Fruit fly (Drosophila melanogaster) whole organism, embryonic: Measurements from ENCODE around the gene CG10492.

Experiments used
- Asciz ChIP-seq: fragments of 200-800 bp; sonication (Bioruptor generic); optimal IDR thresholded peaks from 2 replicates; lab custom pipeline; 2017; ENCODE audit warnings: missing biosample characterization, mild to moderate bottlenecking, missing genetic modification characterization, missing genetic modification reagents
- Bgb ChIP-seq: fragments of 200-800 bp; sonication (Bioruptor generic); IDR thresholded peaks from 2 replicates; pipeline ENCODE4 v1.3.6; 2022; ENCODE audit warnings: missing biosample characterization, missing genetic modification characterization; ENCODE audit not compliant: partially characterized antibody
- CG1024 ChIP-seq: fragments of 200-800 bp; sonication (Bioruptor generic); IDR thresholded peaks from 2 replicates; pipeline ENCODE4 v1.3.6; 2022; ENCODE audit warnings: missing biosample characterization, missing genetic modification characterization
- CG12104 ChIP-seq: fragments of 200-800 bp; sonication (Bioruptor generic); optimal IDR thresholded peaks from 3 replicates; lab custom pipeline; 2016; ENCODE audit warnings: missing biosample characterization, missing genetic modification characterization
- CG12155 ChIP-seq: fragments of 200-800 bp; sonication (Bioruptor generic); optimal IDR thresholded peaks from 3 replicates; lab custom pipeline; 2016; ENCODE audit warnings: missing biosample characterization, missing genetic modification characterization
- CG12391 ChIP-seq: fragments of 200-800 bp; sonication (Bioruptor generic); optimal IDR thresholded peaks from 3 replicates; lab custom pipeline; 2018; ENCODE audit warnings: missing biosample characterization, mild to moderate bottlenecking, missing genetic modification characterization, moderate library complexity
- CG1529 ChIP-seq: fragments of 200-800 bp; sonication (Bioruptor generic); optimal IDR thresholded peaks from 3 replicates; lab custom pipeline; 2018; ENCODE audit warnings: missing biosample characterization, missing genetic modification characterization
- CG17385 ChIP-seq: fragments of 200-800 bp; sonication (Bioruptor generic); optimal IDR thresholded peaks from 3 replicates; lab custom pipeline; 2018; ENCODE audit warnings: missing biosample characterization, mild to moderate bottlenecking, missing genetic modification characterization
- CG18011 ChIP-seq: fragments of 200-800 bp; sonication (Bioruptor generic); optimal IDR thresholded peaks from 2 replicates; lab custom pipeline; 2017; ENCODE audit warnings: missing biosample characterization, missing genetic modification characterization, mild to moderate bottlenecking, moderate library complexity, missing genotype
- CG1832 ChIP-seq: fragments of 200-800 bp; sonication (Bioruptor generic); optimal IDR thresholded peaks from 2 replicates; lab custom pipeline; 2017; ENCODE audit warnings: missing biosample characterization, mild to moderate bottlenecking, missing genetic modification characterization, inconsistent platforms
- CG34224 ChIP-seq: fragments of 200-800 bp; sonication (Bioruptor generic); IDR thresholded peaks from 3 replicates; pipeline ENCODE4 v1.3.6; 2022; ENCODE audit warnings: missing biosample characterization, missing genetic modification characterization; ENCODE audit not compliant: partially characterized antibody
- CG4854 ChIP-seq: fragments of 200-800 bp; sonication (Bioruptor generic); optimal IDR thresholded peaks from 2 replicates; lab custom pipeline; 2016; ENCODE audit warnings: missing biosample characterization, missing genetic modification characterization, inconsistent platforms
- CG6175 ChIP-seq: fragments of 200-800 bp; sonication (Bioruptor generic); IDR thresholded peaks from 3 replicates; pipeline ENCODE4 v1.3.6; 2022; ENCODE audit warnings: missing biosample characterization, missing genetic modification characterization
- CG6791 ChIP-seq: fragments of 200-800 bp; sonication (Bioruptor generic); IDR thresholded peaks from 3 replicates; pipeline ENCODE4 v1.3.6; 2022; ENCODE audit warnings: missing biosample characterization, missing genetic modification characterization; ENCODE audit not compliant: partially characterized antibody
- CG8924 ChIP-seq: fragments of 200-800 bp; optimal IDR thresholded peaks from 3 replicates; lab custom pipeline; 2019; ENCODE audit warnings: missing biosample characterization, mild to moderate bottlenecking, missing genetic modification characterization, moderate library complexity
- CG9215 ChIP-seq: fragments of 200-800 bp; sonication (Bioruptor generic); IDR thresholded peaks from 2 replicates; pipeline ENCODE4 v1.3.6; 2022; ENCODE audit warnings: missing biosample characterization, missing genetic modification characterization
- Dll ChIP-seq: fragments of 200-800 bp; sonication (Bioruptor generic); IDR thresholded peaks from 4 replicates; pipeline ENCODE4 v1.3.6; 2022; ENCODE audit warnings: missing biosample characterization, missing genetic modification characterization; ENCODE audit not compliant: partially characterized antibody
- Doc3 ChIP-seq: fragments of 200-800 bp; sonication (Bioruptor generic); IDR thresholded peaks from 3 replicates; pipeline ENCODE4 v1.3.6; 2022; ENCODE audit warnings: missing biosample characterization, missing genetic modification characterization; ENCODE audit not compliant: partially characterized antibody
- Dp ChIP-seq: fragments of 200-800 bp; sonication (Bioruptor generic); optimal IDR thresholded peaks from 2 replicates; lab custom pipeline; 2018; ENCODE audit warnings: missing biosample characterization, mild to moderate bottlenecking, missing genetic modification characterization, moderate library complexity
- Dref ChIP-seq: fragments of 200-800 bp; sonication (Bioruptor generic); IDR thresholded peaks from 2 replicates; pipeline ENCODE4 v1.3.6; 2022; ENCODE audit warnings: missing biosample characterization, missing genetic modification characterization
- Fer3 ChIP-seq: fragments of 200-800 bp; sonication (Bioruptor generic); optimal IDR thresholded peaks from 2 replicates; lab custom pipeline; 2018; ENCODE audit warnings: missing biosample characterization, mild to moderate bottlenecking, missing genetic modification characterization, moderate library complexity
- Gsc ChIP-seq: fragments of 200-800 bp; sonication (Bioruptor generic); IDR thresholded peaks from 2 replicates; pipeline ENCODE4 v1.3.6; 2022; ENCODE audit warnings: missing biosample characterization, missing genetic modification characterization
- Hmx ChIP-seq: fragments of 200-800 bp; sonication (Bioruptor generic); optimal IDR thresholded peaks from 2 replicates; lab custom pipeline; 2016; ENCODE audit warnings: missing biosample characterization, missing genetic modification characterization
- Hr51 ChIP-seq, 2 experiments: fragments of 200-800 bp; sonication (Bioruptor generic); optimal IDR thresholded peaks; 2 replicates in 1 of 2; 3 replicates in 1 of 2; lab custom pipeline; 2016 to 2018; ENCODE audit warnings: missing biosample characterization in 2 of 2, missing genetic modification characterization in 2 of 2, mild to moderate bottlenecking in 1 of 2, moderate library complexity in 1 of 2
- Mrtf ChIP-seq: fragments of 200-800 bp; sonication (Bioruptor generic); IDR thresholded peaks from 3 replicates; pipeline ENCODE4 v1.3.6; 2022; ENCODE audit warnings: missing biosample characterization, missing genetic modification characterization
- NfI ChIP-seq: fragments of 200-800 bp; sonication (Bioruptor generic); optimal IDR thresholded peaks from 3 replicates; lab custom pipeline; 2018; ENCODE audit warnings: missing biosample characterization, mild to moderate bottlenecking, missing genetic modification characterization, moderate library complexity
- Scr ChIP-seq: fragments of 200-800 bp; sonication (Bioruptor generic); IDR thresholded peaks from 2 replicates; pipeline ENCODE4 v1.3.6; 2022; ENCODE audit warnings: missing biosample characterization, missing genetic modification characterization; ENCODE audit not compliant: partially characterized antibody
- YL-1 ChIP-seq: fragments of 200-800 bp; sonication (Bioruptor generic); optimal IDR thresholded peaks from 3 replicates; lab custom pipeline; 2017; ENCODE audit warnings: missing biosample characterization, mild to moderate bottlenecking, missing genetic modification characterization
- ash1 ChIP-seq: fragments of 200-800 bp; sonication (Bioruptor generic); optimal IDR thresholded peaks from 2 replicates; lab custom pipeline; 2018; ENCODE audit warnings: missing biosample characterization, mild to moderate bottlenecking, missing genetic modification characterization
- ato ChIP-seq: fragments of 200-800 bp; sonication (Bioruptor generic); IDR thresholded peaks from 2 replicates; pipeline ENCODE4 v1.3.6; 2022; ENCODE audit warnings: missing biosample characterization, missing genetic modification characterization; ENCODE audit not compliant: partially characterized antibody
- bbx ChIP-seq: fragments of 200-800 bp; sonication (Bioruptor generic); IDR thresholded peaks from 2 replicates; pipeline ENCODE4 v1.3.6; 2022; ENCODE audit warnings: missing biosample characterization, missing genetic modification characterization; ENCODE audit not compliant: partially characterized antibody
- br ChIP-seq: fragments of >200 bp; optimal IDR thresholded peaks from 2 replicates; lab custom pipeline; 2017
- chinmo ChIP-seq: fragments of 200-800 bp; sonication (Bioruptor generic); IDR thresholded peaks from 4 replicates; pipeline ENCODE4 v1.3.6; 2022; ENCODE audit warnings: missing biosample characterization, missing genetic modification characterization; ENCODE audit not compliant: partially characterized antibody
- chn ChIP-seq: fragments of 200-800 bp; sonication (Bioruptor generic); optimal IDR thresholded peaks from 2 replicates; lab custom pipeline; 2016; ENCODE audit warnings: missing biosample characterization, missing genetic modification characterization
- corto ChIP-seq: fragments of 200-800 bp; sonication (Bioruptor generic); optimal IDR thresholded peaks from 2 replicates; lab custom pipeline; 2016; ENCODE audit warnings: missing biosample characterization, mild to moderate bottlenecking, missing genetic modification characterization, moderate library complexity
- dm ChIP-seq: fragments of 200-800 bp; sonication (Bioruptor generic); optimal IDR thresholded peaks from 3 replicates; lab custom pipeline; 2016; ENCODE audit warnings: missing biosample characterization, missing genetic modification characterization
- dpn ChIP-seq, 2 experiments: fragments of 200-800 bp; sonication (Bioruptor generic); optimal IDR thresholded peaks; 3 replicates each; lab custom pipeline; 2016; ENCODE audit warnings: missing biosample characterization in 2 of 2, missing genetic modification characterization in 2 of 2
- emc ChIP-seq: fragments of 200-800 bp; sonication (Bioruptor generic); optimal IDR thresholded peaks from 2 replicates; lab custom pipeline; 2016; ENCODE audit warnings: missing biosample characterization, missing genetic modification characterization
- fd96Cb ChIP-seq: fragments of 200-800 bp; sonication (Bioruptor generic); optimal IDR thresholded peaks from 2 replicates; lab custom pipeline; 2018; ENCODE audit warnings: missing biosample characterization, mild to moderate bottlenecking, missing genetic modification characterization, moderate library complexity
- gt ChIP-seq: fragments of 200-800 bp; sonication (Bioruptor generic); IDR thresholded peaks from 2 replicates; pipeline ENCODE4 v1.3.6; 2022; ENCODE audit warnings: missing biosample characterization, missing genetic modification characterization
- inv ChIP-seq: fragments of 200-800 bp; sonication (Bioruptor generic); IDR thresholded peaks from 2 replicates; pipeline ENCODE4 v1.3.6; 2022; ENCODE audit warnings: missing biosample characterization, missing genetic modification characterization; ENCODE audit not compliant: partially characterized antibody
- lov ChIP-seq, 2 experiments: fragments of 200-800 bp in 1 of 2; fragments of >200 bp in 1 of 2; sonication (Bioruptor generic) in 1 of 2; IDR thresholded peaks in 1 of 2; optimal IDR thresholded peaks in 1 of 2; 2 replicates in 1 of 2; 3 replicates in 1 of 2; pipeline versions ENCODE4 v1.3.6 to Lab custom; 2017 to 2022; ENCODE audit warnings: missing biosample characterization in 1 of 2, missing genetic modification characterization in 1 of 2
- onecut ChIP-seq: fragments of 200-800 bp; sonication (Bioruptor generic); IDR thresholded peaks from 2 replicates; pipeline ENCODE4 v1.3.6; 2022; ENCODE audit warnings: missing biosample characterization, missing genetic modification characterization
- row ChIP-seq: fragments of 200-800 bp; sonication (Bioruptor generic); IDR thresholded peaks from 3 replicates; pipeline ENCODE4 v1.3.6; 2022; ENCODE audit warnings: missing biosample characterization, missing genetic modification characterization
- slbo ChIP-seq: fragments of 200-800 bp; sonication (Bioruptor generic); IDR thresholded peaks from 2 replicates; pipeline ENCODE4 v1.3.6; 2022; ENCODE audit warnings: missing biosample characterization, missing genetic modification characterization
- ssp ChIP-seq: fragments of 200-800 bp; sonication (Bioruptor generic); IDR thresholded peaks from 2 replicates; pipeline ENCODE4 v1.3.6; 2022; ENCODE audit warnings: missing biosample characterization, missing genetic modification characterization
- stwl ChIP-seq: fragments of 200-800 bp; sonication (Bioruptor generic); optimal IDR thresholded peaks from 3 replicates; lab custom pipeline; 2018; ENCODE audit warnings: missing biosample characterization, mild to moderate bottlenecking, missing genetic modification characterization, moderate library complexity
- trem ChIP-seq: fragments of 200-800 bp; optimal IDR thresholded peaks from 3 replicates; lab custom pipeline; 2019; ENCODE audit warnings: missing biosample characterization, mild to moderate bottlenecking, missing genetic modification characterization, moderate library complexity
- unc-4 ChIP-seq: fragments of 200-800 bp; sonication (Bioruptor generic); IDR thresholded peaks from 2 replicates; pipeline ENCODE4 v1.3.6; 2022; ENCODE audit warnings: missing biosample characterization, missing genetic modification characterization; ENCODE audit not compliant: partially characterized antibody

The CG10492 gene

dm6 chr2L:19033288-19033687 lies 20.6 kb upstream of the CG10492 start, which contains the start of gene hook (continued):
- TF ChIP-seq onecut (GFP tag; lab: Robert Waterston, UW) (no peak), CG18011 (GFP tag; lab: Kevin White, UChicago) (no peak), br (no peak), CG34224 (peak; percentile 70), Hmx (GFP tag; lab: Kevin White, UChicago) (no peak), CG4854 (GFP tag; lab: Kevin White, UChicago) (no peak), Dll (GFP tag; lab: Robert Waterston, UW) (peak; percentile 85), dm (GFP tag; lab: Kevin White, UChicago) (no peak), unc-4 (GFP tag; lab: Robert Waterston, UW) (peak; percentile 72), Hr51 (GFP tag; optimal IDR thresholded peaks at IDR 0.05; lab: Kevin White, UChicago) (no peak), Doc3 (peak; percentile 84), CG6175 (GFP tag; lab: Robert Waterston, UW) (no peak), row (GFP tag; lab: Robert Waterston, UW) (peak; percentile 49; the same call in 2 of the 3 replicates), Dref (GFP tag; lab: Robert Waterston, UW) (peak; percentile 69), CG6791 (GFP tag; lab: Robert Waterston, UW) (peak; percentile 84), stwl (tag; lab: Kevin White, UChicago) (peak; percentile 33), fd96Cb (tag; lab: Kevin White, UChicago) (no peak), emc (no peak), CG1024 (GFP tag; lab: Robert Waterston, UW) (no peak), chinmo (GFP tag; lab: Robert Waterston, UW) (peak; percentile 81; the same call in 2 of the 4 replicates), CG12155 (GFP tag; lab: Kevin White, UChicago) (no peak), Scr (GFP tag; lab: Robert Waterston, UW) (peak; percentile 81), NfI (GFP tag; lab: Kevin White, UChicago) (no peak), Bgb (peak; percentile 76), Dp (no peak), bbx (peak; percentile 85), Mrtf (GFP tag; lab: Robert Waterston, UW) (no peak), ato (0 out of 2 replicates have a peak, but pooled peaks have one; percentile 24), Gsc (GFP tag; lab: Robert Waterston, UW) (no peak), inv (GFP tag; lab: Robert Waterston, UW) (peak; percentile 67), lov (optimal IDR thresholded peaks at IDR 0.05; lab: Kevin White, UChicago) (no peak), lov (GFP tag; IDR thresholded peaks at IDR 0.05; lab: Robert Waterston, UW) (no peak), trem (tag; lab: Kevin White, UChicago) (peak; percentile 52)

- no peak for TF ChIP-seq Fer3 (tag; lab: Kevin White, UChicago)
- no peak for TF ChIP-seq corto
- TF ChIP-seq trem (tag; lab: Kevin White, UChicago), result peak; percentile 58
- TF ChIP-seq CG17385 (GFP tag; lab: Kevin White, UChicago), result peak; percentile 95
- TF ChIP-seq unc-4 (GFP tag; lab: Robert Waterston, UW), result peak; percentile 79
- no peak for TF ChIP-seq ash1 (GFP tag; lab: Kevin White, UChicago)
- peak; percentile 20; the same call in 1 of the 2 replicates for TF ChIP-seq slbo
- TF ChIP-seq dpn (GFP tag; optimal IDR thresholded peaks at IDR 0.05; lab: Kevin White, UChicago), result peak in 1 of 2 experiments; percentile 0
- peak; percentile 59 for TF ChIP-seq YL-1
- TF ChIP-seq ssp (GFP tag; lab: Robert Waterston, UW), result no peak
- TF ChIP-seq CG12391, result no peak
- no peak for TF ChIP-seq CG12104 (GFP tag; lab: Kevin White, UChicago)
- no peak for TF ChIP-seq gt (GFP tag; lab: Robert Waterston, UW)
- no peak for TF ChIP-seq CG1529 (GFP tag; lab: Kevin White, UChicago)
- peak; percentile 1 for TF ChIP-seq chn
- no peak for TF ChIP-seq Asciz
- no peak for TF ChIP-seq CG1832 (GFP tag; lab: Kevin White, UChicago)
- no peak for TF ChIP-seq CG9215 (GFP tag; lab: Robert Waterston, UW)
- TF ChIP-seq CG8924 (tag; lab: Kevin White, UChicago), result peak; percentile 16
Observed at dm6 chr2L:19034213-19034929, 19.5 kb upstream of the CG10492 start, which contains the start of the genes mib2 and CG31800. TSS of gene mib2 (plus strand) at chr2L:19034444. TSS of gene CG31800 (minus strand) at chr2L:19034576.
